Worm (Caenorhabditis elegans): ENCODE measurements around the gene pha-4.

DNA sequence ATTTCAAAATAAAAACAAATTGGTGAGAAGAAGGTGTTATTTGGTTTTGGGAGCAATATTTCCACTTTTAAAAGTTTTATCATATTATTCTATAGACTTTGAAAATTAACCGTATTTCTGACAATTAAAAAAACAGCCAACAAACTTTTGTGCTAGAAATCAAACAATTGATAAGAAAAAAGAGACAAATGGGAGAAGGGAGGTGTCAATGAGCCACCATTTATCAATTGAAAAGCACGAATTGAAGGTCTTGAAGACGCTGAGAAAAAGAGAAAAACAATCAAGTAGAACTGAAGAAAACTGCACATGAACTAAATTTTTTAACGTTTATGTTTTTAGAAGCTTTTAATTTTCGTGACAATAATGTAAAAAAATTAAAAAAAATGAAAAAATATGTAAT, 18.0 kb downstream of the pha-4 start:
- TF ChIP-seq attf-4 (tag; optimal IDR thresholded peaks at IDR 0.05), result no peak
- no peak for TF ChIP-seq dmd-8 (GFP tag; IDR thresholded peaks at IDR 0.05)
- TF ChIP-seq aha-1 (tag), result no peak
- no peak for TF ChIP-seq tra-1 (GFP tag; IDR thresholded peaks at IDR 0.05)
- no peak for TF ChIP-seq ama-1 (optimal IDR thresholded peaks at IDR 0.05)
- no peak for TF ChIP-seq nhr-237 (tag; optimal IDR thresholded peaks at IDR 0.05)
- no peak for TF ChIP-seq daf-12 (tag; optimal IDR thresholded peaks at IDR 0.05)
- no peak for TF ChIP-seq lin-39 (tag; optimal IDR thresholded peaks at IDR 0.05)
- no peak for TF ChIP-seq snpc-4 (tag; optimal IDR thresholded peaks at IDR 0.05)
- no peak for TF ChIP-seq unc-62 (GFP tag; optimal IDR thresholded peaks at IDR 0.05 in 1 of 2)
- TF ChIP-seq unc-62 (tag; optimal IDR thresholded peaks at IDR 0.05), result no peak
